Worm (Caenorhabditis elegans) whole organism, L4 larva: ENCODE data around the gene latd-1.

Experiments used
- F26F4.8 ChIP-seq: fragments of 200-800 bp; sonication (Bioruptor generic); conservative IDR thresholded peaks from 2 replicates; pipeline ENCODE4 v1.3.6; 2022; ENCODE audit warnings: missing genetic modification characterization, missing compliant biosample characterization
- F44E2.7 ChIP-seq: fragments of 200-800 bp; sonication (Bioruptor generic); IDR thresholded peaks from 2 replicates; pipeline ENCODE4 v2.1.2; 2022; ENCODE audit warnings: missing genetic modification characterization, missing compliant biosample characterization
- R02D3.7 ChIP-seq: fragments of 150-350 bp; sonication (generic microtip); optimal IDR thresholded peaks from 3 replicates; lab custom pipeline; 2014; ENCODE audit warnings: missing biosample characterization, missing genetic modification characterization
- T20F7.1 ChIP-seq: fragments of 200-800 bp; sonication (Bioruptor generic); optimal IDR thresholded peaks from 2 replicates; lab custom pipeline; 2018; ENCODE audit warnings: mild to moderate bottlenecking, missing genetic modification characterization, missing compliant biosample characterization
- Y48G9A.11 ChIP-seq: fragments of 200-800 bp; sonication (Bioruptor generic); IDR thresholded peaks from 2 replicates; pipeline ENCODE4 v1.3.6; 2022; ENCODE audit warnings: missing genetic modification reagents, missing genetic modification characterization, missing compliant biosample characterization
- Y75B8A.6 ChIP-seq: fragments of 200-800 bp; sonication (Bioruptor generic); IDR thresholded peaks from 2 replicates; pipeline ENCODE4 v1.3.6; 2022; ENCODE audit warnings: missing genetic modification reagents, missing genetic modification characterization, missing compliant biosample characterization
- ZK546.5 ChIP-seq, 2 experiments: sonication (generic microtip); optimal IDR thresholded peaks; 2 replicates each; lab custom pipeline; 2017; ENCODE audit warnings: missing biosample characterization in 2 of 2, missing genetic modification characterization in 2 of 2
- ama-1 ChIP-seq: fragments of 150-350 bp; optimal IDR thresholded peaks from 2 replicates; lab custom pipeline; 2014; ENCODE audit warnings: inconsistent platforms, mixed read lengths
- arid-1 ChIP-seq: fragments of 200-800 bp; sonication (Bioruptor generic); conservative IDR thresholded peaks from 2 replicates; pipeline ENCODE4 v1.3.6; 2022; ENCODE audit warnings: missing genetic modification reagents, missing genetic modification characterization, missing compliant biosample characterization
- ceh-20 ChIP-seq: fragments of 200-800 bp; sonication (Bioruptor generic); IDR thresholded peaks from 2 replicates; pipeline ENCODE4 v1.3.6; 2022; ENCODE audit warnings: missing genetic modification reagents, missing genetic modification characterization, missing compliant biosample characterization
- ceh-28 ChIP-seq: fragments of 150-350 bp; optimal IDR thresholded peaks from 2 replicates; lab custom pipeline; 2014; ENCODE audit warnings: missing biosample characterization, missing genetic modification reagents, missing genetic modification characterization
- daf-16 ChIP-seq, 3 experiments: sonication (generic microtip); optimal IDR thresholded peaks; 2 replicates each; lab custom pipeline; 2016 to 2017; ENCODE audit warnings: missing genetic modification characterization in 3 of 3, missing genetic modification reagents in 3 of 3, mild to moderate bottlenecking in 2 of 3, missing compliant biosample characterization in 2 of 3, missing biosample characterization in 1 of 3, moderate library complexity in 1 of 3
- dmd-8 ChIP-seq: fragments of 200-800 bp; sonication (Bioruptor generic); IDR thresholded peaks from 2 replicates; pipeline ENCODE4 v1.3.6; 2022; ENCODE audit warnings: missing genetic modification characterization, missing compliant biosample characterization
- dve-1 ChIP-seq: sonication (generic microtip); optimal IDR thresholded peaks from 2 replicates; lab custom pipeline; 2017; ENCODE audit warnings: antibody characterized with exemption, mild to moderate bottlenecking, missing genetic modification characterization, missing compliant biosample characterization; ENCODE audit not compliant: insufficient read depth
- egl-43 ChIP-seq: fragments of 200-800 bp; sonication (Bioruptor generic); IDR thresholded peaks from 2 replicates; pipeline ENCODE4 v1.3.6; 2022; ENCODE audit warnings: missing genetic modification reagents, missing genetic modification characterization, missing compliant biosample characterization
- fkh-10 ChIP-seq: fragments of 150-350 bp; optimal IDR thresholded peaks from 2 replicates; lab custom pipeline; 2014; ENCODE audit warnings: missing biosample characterization, missing genetic modification reagents, missing genetic modification characterization
- hif-1 ChIP-seq, 2 experiments: sonication (generic microtip); optimal IDR thresholded peaks; 2 replicates each; lab custom pipeline; 2016 to 2017; ENCODE audit warnings: missing compliant biosample characterization in 2 of 2, missing genetic modification characterization in 2 of 2, missing genetic modification reagents in 2 of 2, missing genotype in 2 of 2, mild to moderate bottlenecking in 1 of 2
- hlh-11 ChIP-seq: fragments of 200-800 bp; sonication (Bioruptor generic); optimal IDR thresholded peaks from 2 replicates; lab custom pipeline; 2018; ENCODE audit warnings: mild to moderate bottlenecking, missing genetic modification characterization, missing compliant biosample characterization
- lin-1 ChIP-seq: fragments of 200-800 bp; sonication (Bioruptor generic); IDR thresholded peaks from 2 replicates; pipeline ENCODE4 v1.3.6; 2022; ENCODE audit warnings: missing genetic modification reagents, missing genetic modification characterization, missing compliant biosample characterization
- lin-13 ChIP-seq: fragments of 150-350 bp; optimal IDR thresholded peaks from 2 replicates; lab custom pipeline; 2014; ENCODE audit warnings: missing biosample characterization, missing genetic modification reagents, missing genetic modification characterization
- lin-15B ChIP-seq: fragments of 150-350 bp; sonication (generic microtip); optimal IDR thresholded peaks from 3 replicates; lab custom pipeline; 2014; ENCODE audit warnings: missing biosample characterization, missing genetic modification characterization
- lin-38 ChIP-seq: fragments of 200-800 bp; sonication (Bioruptor generic); IDR thresholded peaks from 2 replicates; pipeline ENCODE4 v1.3.6; 2022; ENCODE audit warnings: missing genetic modification reagents, missing genetic modification characterization, missing compliant biosample characterization
- lin-39 ChIP-seq: fragments of 150-350 bp; optimal IDR thresholded peaks from 2 replicates; lab custom pipeline; 2014; ENCODE audit warnings: missing biosample characterization, missing genetic modification reagents, missing genetic modification characterization
- madf-5 ChIP-seq, 2 experiments: fragments of 200-800 bp; sonication (Bioruptor generic); IDR thresholded peaks; 2 replicates each; pipeline ENCODE4 v1.3.6; 2022; ENCODE audit warnings: missing compliant biosample characterization in 2 of 2, missing genetic modification characterization in 2 of 2
- mep-1 ChIP-seq: fragments of 150-350 bp; sonication (generic microtip); optimal IDR thresholded peaks from 3 replicates; lab custom pipeline; 2014; ENCODE audit warnings: missing biosample characterization, missing genetic modification characterization
- mes-2 ChIP-seq: sonication (generic microtip); optimal IDR thresholded peaks from 2 replicates; lab custom pipeline; 2016; ENCODE audit warnings: missing genotype, mild to moderate bottlenecking, missing genetic modification characterization, missing compliant biosample characterization; ENCODE audit not compliant: poor library complexity, severe bottlenecking
- mxl-3 ChIP-seq: fragments of 200-800 bp; sonication (Bioruptor generic); optimal IDR thresholded peaks from 2 replicates; lab custom pipeline; 2018; ENCODE audit warnings: mild to moderate bottlenecking, missing genetic modification characterization, missing compliant biosample characterization
- nhr-10 ChIP-seq: fragments of 150-350 bp; optimal IDR thresholded peaks from 2 replicates; lab custom pipeline; 2014; ENCODE audit warnings: missing biosample characterization, missing genetic modification characterization
- nhr-11 ChIP-seq: fragments of 150-350 bp; optimal IDR thresholded peaks from 2 replicates; lab custom pipeline; 2014; ENCODE audit warnings: missing biosample characterization, missing genetic modification characterization
- nhr-25 ChIP-seq: sonication (generic microtip); optimal IDR thresholded peaks from 2 replicates; lab custom pipeline; 2017; ENCODE audit warnings: missing genetic modification characterization, mild to moderate bottlenecking, missing compliant biosample characterization, antibody characterized with exemption, moderate library complexity, borderline replicate concordance; ENCODE audit not compliant: insufficient read depth
- nhr-28 ChIP-seq: fragments of 150-350 bp; optimal IDR thresholded peaks from 2 replicates; lab custom pipeline; 2014; ENCODE audit warnings: missing biosample characterization, missing genetic modification characterization
- pqm-1 ChIP-seq: sonication (generic microtip); optimal IDR thresholded peaks from 2 replicates; lab custom pipeline; 2017; ENCODE audit warnings: missing biosample characterization, missing genetic modification characterization
- spr-1 ChIP-seq: sonication (generic microtip); optimal IDR thresholded peaks from 2 replicates; lab custom pipeline; 2016; ENCODE audit warnings: mild to moderate bottlenecking, missing genetic modification characterization, missing compliant biosample characterization
- tag-97 ChIP-seq: fragments of 200-800 bp; sonication (Bioruptor generic); IDR thresholded peaks from 2 replicates; pipeline ENCODE4 v1.3.6; 2022; ENCODE audit warnings: missing genetic modification characterization, missing compliant biosample characterization
- unc-130 ChIP-seq: sonication (generic microtip); optimal IDR thresholded peaks from 2 replicates; lab custom pipeline; 2016; ENCODE audit warnings: missing genetic modification reagents, missing genetic modification characterization, missing compliant biosample characterization
- zag-1 ChIP-seq: fragments of 150-350 bp; optimal IDR thresholded peaks from 2 replicates; lab custom pipeline; 2014; ENCODE audit warnings: missing biosample characterization, missing genetic modification characterization
- zip-11 ChIP-seq: fragments of 200-800 bp; sonication (Bioruptor generic); IDR thresholded peaks from 2 replicates; pipeline ENCODE4 v1.3.6; 2022; ENCODE audit warnings: missing genetic modification characterization, missing compliant biosample characterization

latd-1 gene

DNA sequence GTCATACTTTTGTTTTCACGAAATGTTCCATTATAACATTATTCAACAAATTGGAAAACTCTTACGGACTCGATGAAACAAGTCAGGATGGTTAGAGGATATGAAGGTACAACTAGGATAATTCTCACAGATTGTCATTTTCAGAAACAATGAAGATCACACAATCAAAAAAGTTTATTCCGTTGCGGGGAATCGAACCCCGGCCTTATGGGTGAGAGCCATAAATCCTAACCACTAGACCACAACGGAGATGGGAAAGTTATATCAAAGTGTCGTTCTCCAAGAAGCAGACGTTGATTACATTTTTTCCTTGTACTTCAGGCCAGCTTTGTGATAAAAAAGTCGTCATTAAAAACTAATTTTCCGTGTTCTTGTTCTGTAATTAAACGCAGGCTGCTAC, 541 bp upstream of the latd-1 start (continued):
- no peak for TF ChIP-seq arid-1 (GFP tag; lab: Robert Waterston, UW)
- no peak for TF ChIP-seq ceh-28
- no peak for TF ChIP-seq F44E2.7 (GFP tag; lab: Robert Waterston, UW)
- no peak for TF ChIP-seq mes-2 (tag; lab: Kevin White, UChicago)
- peak; percentile 41 for TF ChIP-seq unc-130 (GFP tag; lab: Kevin White, UChicago)
- TF ChIP-seq daf-16 (GFP tag; optimal IDR thresholded peaks at IDR 0.05; lab: Kevin White, UChicago) = peak in 1 of 2 experiments; percentile 47
- peak; percentile 59 for TF ChIP-seq daf-16 (tag; optimal IDR thresholded peaks at IDR 0.05; lab: Kevin White, UChicago)
- no peak for TF ChIP-seq nhr-25 (tag; lab: Kevin White, UChicago)
- peak; percentile 38; the same call in 1 of the 2 replicates for TF ChIP-seq Y75B8A.6 (GFP tag; lab: Robert Waterston, UW)
- no peak for TF ChIP-seq lin-39 (tag; lab: Kevin White, UChicago)
- peak; percentile 10 for TF ChIP-seq mxl-3 (GFP tag; lab: Kevin White, UChicago)
- TF ChIP-seq madf-5 (GFP tag; IDR thresholded peaks at IDR 0.05; lab: Robert Waterston, UW) = peak; percentile 65 to 69; a peak in 1 of 4 replicates
- TF ChIP-seq lin-38 (GFP tag; lab: Robert Waterston, UW) = peak; percentile 60
- TF ChIP-seq lin-13 (GFP tag; lab: Kevin White, UChicago) = no peak
- TF ChIP-seq dmd-8 (GFP tag; lab: Robert Waterston, UW) = 0 out of 2 replicates have a peak, but pooled peaks have one; percentile 70
- no peak for TF ChIP-seq zip-11 (GFP tag; lab: Robert Waterston, UW)
- no peak for TF ChIP-seq egl-43 (GFP tag; lab: Robert Waterston, UW)
- TF ChIP-seq T20F7.1 = no peak
- TF ChIP-seq tag-97 = no peak
- TF ChIP-seq F26F4.8 = 0 out of 2 replicates have a peak, but pooled peaks have one; percentile 50

DNA sequence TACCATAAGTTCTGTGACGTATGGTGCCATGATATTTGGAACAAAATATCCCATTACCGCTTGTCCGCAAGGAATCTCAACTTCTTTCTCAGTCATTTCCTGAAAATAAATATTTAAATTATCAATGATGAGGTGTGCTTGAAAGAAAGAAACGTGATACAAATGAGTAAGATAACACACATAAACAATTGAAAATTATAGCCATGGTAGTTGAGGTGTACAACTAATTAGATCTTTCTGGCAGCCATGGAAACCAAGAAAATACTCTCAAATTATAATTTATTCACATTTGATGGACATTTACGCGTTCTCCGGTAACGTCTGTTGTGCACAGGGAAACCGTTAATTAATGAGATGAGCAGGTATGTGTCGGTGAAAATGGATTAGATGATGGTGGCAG, 5.3 kb downstream of the latd-1 start, which contains the start of gene C39D10.5:
Gene C39D10.5 (minus strand): TSS at position 101 of the 400 bp plus-strand sequence.
- TF ChIP-seq zag-1 (no peak), lin-15B (tag; lab: Kevin White, UChicago) (no peak), ceh-20 (GFP tag; lab: Robert Waterston, UW) (no peak), daf-16 (GFP tag; optimal IDR thresholded peaks at IDR 0.05; lab: Kevin White, UChicago) (no peak), daf-16 (tag; optimal IDR thresholded peaks at IDR 0.05; lab: Kevin White, UChicago) (no peak), ama-1 (no peak), mep-1 (tag; lab: Kevin White, UChicago) (no peak), pqm-1 (tag; lab: Kevin White, UChicago) (no peak), Y48G9A.11 (GFP tag; lab: Robert Waterston, UW) (no peak), ZK546.5 (tag; optimal IDR thresholded peaks at IDR 0.05; lab: Kevin White, UChicago) (no peak), hif-1 (tag; optimal IDR thresholded peaks at IDR 0.05; lab: Kevin White, UChicago) (no peak), dve-1 (tag; lab: Kevin White, UChicago) (no peak), nhr-11 (tag; lab: Kevin White, UChicago) (no peak), lin-1 (GFP tag; lab: Robert Waterston, UW) (no peak), nhr-10 (no peak)

DNA sequence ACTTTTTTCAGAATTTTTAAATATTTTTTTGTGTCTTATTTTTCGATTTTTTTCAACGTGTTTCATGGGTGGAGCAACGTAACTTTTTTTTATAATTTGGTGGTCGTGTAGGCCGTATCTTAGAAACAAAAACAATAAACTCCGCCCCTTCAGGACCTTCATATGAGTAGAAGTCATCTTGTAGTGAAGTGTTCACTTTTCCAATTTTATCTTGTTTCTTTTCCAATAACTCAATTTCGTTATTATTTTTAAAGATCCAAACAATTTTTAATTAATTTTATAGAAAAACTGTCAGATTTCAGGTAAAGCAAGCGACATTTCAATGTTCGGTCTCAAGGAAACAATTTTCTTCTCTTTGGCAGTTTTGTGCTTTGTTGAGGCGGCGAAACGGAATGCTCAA, 8.7 kb downstream of the latd-1 start, which contains the start of gene C39D10.2:
Gene C39D10.2 (plus strand): TSS at position 301 of the 400 bp plus-strand sequence.
- TF ChIP-seq nhr-28 (tag; lab: Kevin White, UChicago) (no peak), lin-38 (GFP tag; lab: Robert Waterston, UW) (no peak), hlh-11 (no peak), fkh-10 (no peak), R02D3.7 (tag; lab: Kevin White, UChicago) (no peak), spr-1 (tag; lab: Kevin White, UChicago) (no peak), lin-1 (GFP tag; lab: Robert Waterston, UW) (no peak), Y75B8A.6 (GFP tag; lab: Robert Waterston, UW) (no peak)
